Worm (Caenorhabditis elegans): ENCODE measurements around the gene F53C3.8.

The F53C3.8 gene

DNA sequence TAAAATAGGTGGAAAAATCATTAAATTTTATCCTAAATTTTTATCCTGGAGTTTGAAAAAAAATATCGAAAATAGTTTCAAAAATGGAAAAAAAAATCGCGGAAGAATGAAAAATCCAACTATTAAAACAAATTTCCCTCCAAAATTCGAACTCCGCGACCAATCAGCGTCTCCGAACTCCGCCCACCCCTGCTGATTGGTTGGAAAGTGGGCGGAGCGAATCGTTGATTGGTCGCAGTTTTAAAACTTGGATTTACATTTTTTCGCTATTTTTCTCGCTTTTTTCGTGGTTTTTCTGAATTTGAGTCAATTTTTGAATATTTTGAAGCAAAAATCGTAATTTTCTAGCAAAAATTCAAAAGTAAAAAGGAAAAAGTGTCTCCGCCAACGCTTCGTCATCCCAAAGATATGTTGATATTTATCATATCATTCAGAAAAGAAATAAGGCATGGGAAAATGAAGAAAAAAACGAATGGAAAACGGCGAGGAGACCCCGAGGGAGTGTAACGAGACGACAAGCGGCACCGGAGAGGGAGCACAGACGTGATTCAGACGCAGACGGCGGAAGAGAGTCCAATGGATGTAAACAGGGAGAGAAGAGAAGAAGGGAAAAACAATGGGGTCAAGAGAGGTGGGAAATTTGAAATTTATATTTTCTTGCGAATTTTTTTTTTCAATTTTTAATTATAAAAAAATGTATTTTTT is 39.4 kb downstream of the F53C3.8 start:
- TF ChIP-seq lin-39 (tag; optimal IDR thresholded peaks at IDR 0.05) (no peak), nhr-76 (tag; optimal IDR thresholded peaks at IDR 0.05) (no peak), unc-39 (tag; optimal IDR thresholded peaks at IDR 0.05) (no peak), madf-9 (GFP tag; conservative IDR thresholded peaks at IDR 0.05) (no peak), F37D6.2 (tag; optimal IDR thresholded peaks at IDR 0.05) (no peak), lsy-2 (tag; optimal IDR thresholded peaks at IDR 0.05) (peak in 1 of 2 experiments; percentile 49), daf-16 (GFP tag; optimal IDR thresholded peaks at IDR 0.05) (peak; percentile 40 to 57), daf-16 (tag; optimal IDR thresholded peaks at IDR 0.05) (peak; percentile 94), fkh-10 (GFP tag; optimal IDR thresholded peaks at IDR 0.05) (peak; percentile 66), ceh-20 (GFP tag; IDR thresholded peaks at IDR 0.05) (no peak), dmd-6 (GFP tag; IDR thresholded peaks at IDR 0.05) (peak; percentile 29; the same call in 1 of the 2 replicates), set-16 (GFP tag; IDR thresholded peaks at IDR 0.05) (0 out of 2 replicates have a peak, but pooled peaks have one; percentile 12), mdl-1 (tag; optimal IDR thresholded peaks at IDR 0.05) (peak in 1 of 2 experiments; percentile 41), nhr-102 (tag; optimal IDR thresholded peaks at IDR 0.05) (no peak), saeg-2 (GFP tag; IDR thresholded peaks at IDR 0.05) (no peak), unc-62 (GFP tag; optimal IDR thresholded peaks at IDR 0.05 in 1 of 2) (peak in 1 of 2 experiments; percentile 69), unc-62 (tag; optimal IDR thresholded peaks at IDR 0.05) (no peak), ceh-82 (tag; optimal IDR thresholded peaks at IDR 0.05) (no peak), mxl-2 (GFP tag; conservative IDR thresholded peaks at IDR 0.05) (no peak), ztf-7 (tag; optimal IDR thresholded peaks at IDR 0.05) (no peak), ama-1 (optimal IDR thresholded peaks at IDR 0.05) (no peak), nhr-237 (tag; optimal IDR thresholded peaks at IDR 0.05) (no peak), hlh-30 (tag; optimal IDR thresholded peaks at IDR 0.05; ENCODE audit: insufficient read depth) (peak; percentile 89), nhr-25 (tag; optimal IDR thresholded peaks at IDR 0.05; ENCODE audit: borderline replicate concordance, insufficient read depth) (no peak), pha-4 (GFP tag; IDR thresholded peaks at IDR 0.05) (0 out of 2 replicates have a peak, but pooled peaks have one; percentile 38), pha-4 (tag; optimal IDR thresholded peaks at IDR 0.05) (peak; percentile 62), egl-27 (tag; optimal IDR thresholded peaks at IDR 0.05) (no peak), egl-43 (GFP tag; IDR thresholded peaks at IDR 0.05) (peak; percentile 48; the same call in 1 of the 2 replicates), nhr-11 (tag; optimal IDR thresholded peaks at IDR 0.05) (peak; percentile 35), ZK337.2 (GFP tag; IDR thresholded peaks at IDR 0.05) (no peak), hmg-1.1 (GFP tag; IDR thresholded peaks at IDR 0.05) (peak; percentile 67), ceh-32 (tag; optimal IDR thresholded peaks at IDR 0.05; ENCODE audit: poor library complexity) (no peak), nhr-48 (tag; optimal IDR thresholded peaks at IDR 0.05) (no peak), F26F4.8 (GFP tag; conservative IDR thresholded peaks at IDR 0.05) (no peak), hlh-11 (tag; optimal IDR thresholded peaks at IDR 0.05) (peak; percentile 74), daf-12 (tag; optimal IDR thresholded peaks at IDR 0.05) (no peak), ceh-28 (tag; optimal IDR thresholded peaks at IDR 0.05) (no peak), madf-5 (GFP tag; IDR thresholded peaks at IDR 0.05) (no peak), zfp-2 (tag; optimal IDR thresholded peaks at IDR 0.05) (no peak), mes-2 (tag; optimal IDR thresholded peaks at IDR 0.05; ENCODE audit: poor library complexity, severe bottlenecking) (peak; percentile 51), nhr-6 (tag; optimal IDR thresholded peaks at IDR 0.05) (peak; percentile 14), ctbp-1 (GFP tag; IDR thresholded peaks at IDR 0.05) (no peak), Y105C5A.15 (GFP tag; IDR thresholded peaks at IDR 0.05) (no peak), lim-7 (GFP tag; IDR thresholded peaks at IDR 0.05) (no peak), dmd-8 (GFP tag; IDR thresholded peaks at IDR 0.05) (no peak), lin-29 (GFP tag; IDR thresholded peaks at IDR 0.05) (no peak), rbr-2 (tag; optimal IDR thresholded peaks at IDR 0.05) (peak; percentile 45), pqm-1 (tag; optimal IDR thresholded peaks at IDR 0.05) (no peak), nhr-28 (tag; optimal IDR thresholded peaks at IDR 0.05) (peak; percentile 87), hif-1 (tag; optimal IDR thresholded peaks at IDR 0.05) (no peak), aha-1 (tag) (peak; percentile 68)

All from whole organism, L4 larva.